Worm (Caenorhabditis elegans): ENCODE measurements around the gene his-6.

ce11 chrV:8560916-8561315 lies 26.1 kb upstream of the his-6 start, which contains the start of gene acr-16:
- no peak for TF ChIP-seq egl-5 (tag; optimal IDR thresholded peaks at IDR 0.05)
- no peak for TF ChIP-seq elt-2 (tag; optimal IDR thresholded peaks at IDR 0.05)
- no peak for TF ChIP-seq nhr-23 (tag; optimal IDR thresholded peaks at IDR 0.05)
- TF ChIP-seq egl-27 (tag; optimal IDR thresholded peaks at IDR 0.05): no peak
- no peak for TF ChIP-seq nhr-11 (tag; optimal IDR thresholded peaks at IDR 0.05)
- no peak for TF ChIP-seq nhr-237 (tag; optimal IDR thresholded peaks at IDR 0.05)
- no peak for TF ChIP-seq nhr-28 (tag; optimal IDR thresholded peaks at IDR 0.05)
- no peak for TF ChIP-seq ceh-16 (tag; optimal IDR thresholded peaks at IDR 0.05)
- no peak for TF ChIP-seq unc-62 (GFP tag; optimal IDR thresholded peaks at IDR 0.05)
- no peak for TF ChIP-seq R02D3.7 (tag; optimal IDR thresholded peaks at IDR 0.05)
- TF ChIP-seq elt-1 (tag; optimal IDR thresholded peaks at IDR 0.05): no peak
- no peak for TF ChIP-seq nhr-12 (tag; optimal IDR thresholded peaks at IDR 0.05)
- no peak for TF ChIP-seq pha-4 (tag; optimal IDR thresholded peaks at IDR 0.05)

All from whole organism, L3 larva.